Fruit fly (Drosophila melanogaster) whole organism, embryonic: Measurements from ENCODE around the gene CG31125.

ENCODE experiments used
- Asciz ChIP-seq: fragments of 200-800 bp; sonication (Bioruptor generic); optimal IDR thresholded peaks from 2 replicates; lab custom pipeline; 2017; ENCODE audit warnings: missing biosample characterization, mild to moderate bottlenecking, missing genetic modification characterization, missing genetic modification reagents
- BEAF-32 ChIP-seq: fragments of 200-800 bp; sonication (Bioruptor generic); optimal IDR thresholded peaks from 3 replicates; lab custom pipeline; 2017; ENCODE audit warnings: missing biosample characterization, missing genetic modification characterization, mild to moderate bottlenecking, moderate library complexity, missing genetic modification reagents
- Blimp-1 ChIP-seq: fragments of 200-800 bp; sonication (Bioruptor generic); optimal IDR thresholded peaks from 3 replicates; lab custom pipeline; 2018; ENCODE audit warnings: missing biosample characterization, missing genetic modification characterization, mild to moderate bottlenecking, moderate library complexity, missing genetic modification reagents
- CG11398 ChIP-seq: fragments of 200-800 bp; sonication (Bioruptor generic); optimal IDR thresholded peaks from 2 replicates; lab custom pipeline; 2016; ENCODE audit warnings: missing biosample characterization, missing genetic modification characterization
- CG1233 ChIP-seq: fragments of 200-800 bp; sonication (Bioruptor generic); optimal IDR thresholded peaks from 4 replicates; lab custom pipeline; 2018; ENCODE audit warnings: missing biosample characterization, mild to moderate bottlenecking, missing genetic modification characterization
- CG12744 ChIP-seq: fragments of 200-800 bp; sonication (Bioruptor generic); optimal IDR thresholded peaks from 2 replicates; lab custom pipeline; 2016; ENCODE audit warnings: missing biosample characterization, missing genetic modification characterization
- CG14014 ChIP-seq: fragments of 200-800 bp; sonication (Bioruptor generic); IDR thresholded peaks from 2 replicates; pipeline ENCODE4 v1.3.6; 2022; ENCODE audit warnings: missing biosample characterization, missing genetic modification characterization
- CG14667 ChIP-seq: fragments of 200-800 bp; sonication (Bioruptor generic); IDR thresholded peaks from 2 replicates; pipeline ENCODE4 v1.3.6; 2022; ENCODE audit warnings: missing biosample characterization, missing genetic modification characterization
- CG15073 ChIP-seq: fragments of 200-800 bp; sonication (Bioruptor generic); optimal IDR thresholded peaks from 2 replicates; lab custom pipeline; 2016; ENCODE audit warnings: missing biosample characterization, missing genetic modification characterization
- CG17568 ChIP-seq: fragments of 200-800 bp; sonication (Bioruptor generic); optimal IDR thresholded peaks from 2 replicates; lab custom pipeline; 2018; ENCODE audit warnings: missing biosample characterization, mild to moderate bottlenecking, missing genetic modification characterization, moderate library complexity
- CG3163 ChIP-seq: fragments of 200-800 bp; sonication (Bioruptor generic); optimal IDR thresholded peaks from 3 replicates; lab custom pipeline; 2016; ENCODE audit warnings: missing biosample characterization, missing genetic modification characterization
- CG3281 ChIP-seq: fragments of 200-800 bp; sonication (Bioruptor generic); optimal IDR thresholded peaks from 3 replicates; lab custom pipeline; 2017; ENCODE audit warnings: missing biosample characterization, mild to moderate bottlenecking, missing genetic modification characterization
- CG34376 ChIP-seq: fragments of 200-800 bp; sonication (Bioruptor generic); optimal IDR thresholded peaks from 2 replicates; lab custom pipeline; 2018; ENCODE audit warnings: missing biosample characterization, mild to moderate bottlenecking, missing genetic modification characterization
- CG4328 ChIP-seq: fragments of 200-800 bp; sonication (Bioruptor generic); optimal IDR thresholded peaks from 3 replicates; lab custom pipeline; 2017; ENCODE audit warnings: missing biosample characterization, missing genetic modification reagents, missing genetic modification characterization
- CG6791 ChIP-seq: fragments of 200-800 bp; sonication (Bioruptor generic); IDR thresholded peaks from 3 replicates; pipeline ENCODE4 v1.3.6; 2022; ENCODE audit warnings: missing biosample characterization, missing genetic modification characterization; ENCODE audit not compliant: partially characterized antibody
- CG7372 ChIP-seq: fragments of 200-800 bp; sonication (Bioruptor generic); IDR thresholded peaks from 2 replicates; pipeline ENCODE4 v1.3.6; 2022; ENCODE audit warnings: missing biosample characterization, missing genetic modification characterization
- CG7987 ChIP-seq: fragments of 200-800 bp; sonication (Bioruptor generic); optimal IDR thresholded peaks from 2 replicates; lab custom pipeline; 2018; ENCODE audit warnings: missing biosample characterization, mild to moderate bottlenecking, missing genetic modification characterization, moderate library complexity
- CG9437 ChIP-seq: fragments of 200-800 bp; sonication (Bioruptor generic); optimal IDR thresholded peaks from 2 replicates; lab custom pipeline; 2018; ENCODE audit warnings: missing biosample characterization, mild to moderate bottlenecking, missing genetic modification characterization
- CG9727 ChIP-seq: fragments of 200-800 bp; sonication (Bioruptor generic); optimal IDR thresholded peaks from 3 replicates; lab custom pipeline; 2017; ENCODE audit warnings: missing biosample characterization, mild to moderate bottlenecking, missing genetic modification characterization
- CG9932 ChIP-seq: fragments of 200-800 bp; sonication (Bioruptor generic); IDR thresholded peaks from 2 replicates; pipeline ENCODE4 v1.3.6; 2022; ENCODE audit warnings: missing biosample characterization, missing genetic modification characterization
- CrebB ChIP-seq: fragments of 200-800 bp; sonication (Bioruptor generic); optimal IDR thresholded peaks from 3 replicates; lab custom pipeline; 2018; ENCODE audit warnings: missing biosample characterization, mild to moderate bottlenecking, missing genetic modification characterization
- Deaf1 ChIP-seq: fragments of 200-800 bp; optimal IDR thresholded peaks from 3 replicates; lab custom pipeline; 2019; ENCODE audit warnings: missing biosample characterization, mild to moderate bottlenecking, missing genetic modification characterization, moderate library complexity
- ERR ChIP-seq: fragments of 200-800 bp; sonication (Bioruptor generic); optimal IDR thresholded peaks from 2 replicates; lab custom pipeline; 2016; ENCODE audit warnings: missing biosample characterization, missing genetic modification characterization
- Ets97D ChIP-seq: fragments of 200-800 bp; sonication (Bioruptor generic); optimal IDR thresholded peaks from 3 replicates; lab custom pipeline; 2016; ENCODE audit warnings: missing biosample characterization, missing genetic modification characterization
- Fer3 ChIP-seq: fragments of 200-800 bp; sonication (Bioruptor generic); optimal IDR thresholded peaks from 2 replicates; lab custom pipeline; 2018; ENCODE audit warnings: missing biosample characterization, mild to moderate bottlenecking, missing genetic modification characterization, moderate library complexity
- H15 ChIP-seq: fragments of 200-800 bp; sonication (Bioruptor generic); IDR thresholded peaks from 3 replicates; pipeline ENCODE4 v1.3.6; 2022; ENCODE audit warnings: missing biosample characterization, missing genetic modification characterization
- Kr ChIP-seq: fragments of 200-800 bp; sonication (Bioruptor generic); optimal IDR thresholded peaks from 2 replicates; lab custom pipeline; 2017; ENCODE audit warnings: missing biosample characterization, mild to moderate bottlenecking, missing genetic modification characterization
- Mad ChIP-seq: fragments of 200-800 bp; sonication (Bioruptor generic); optimal IDR thresholded peaks from 2 replicates; lab custom pipeline; 2016; ENCODE audit warnings: missing biosample characterization, missing genetic modification characterization
- Meics ChIP-seq: fragments of 200-800 bp; sonication (Bioruptor generic); optimal IDR thresholded peaks from 2 replicates; lab custom pipeline; 2017; ENCODE audit warnings: missing biosample characterization, mild to moderate bottlenecking, missing genetic modification characterization
- Oli ChIP-seq: fragments of 200-800 bp; sonication (Bioruptor generic); optimal IDR thresholded peaks from 2 replicates; lab custom pipeline; 2018; ENCODE audit warnings: missing biosample characterization, mild to moderate bottlenecking, missing genetic modification characterization, moderate library complexity
- Six4 ChIP-seq: fragments of 200-800 bp; sonication (Bioruptor generic); optimal IDR thresholded peaks from 2 replicates; lab custom pipeline; 2016; ENCODE audit warnings: missing biosample characterization, missing genetic modification characterization
- ase ChIP-seq: fragments of 200-800 bp; sonication (Bioruptor generic); IDR thresholded peaks from 3 replicates; pipeline ENCODE4 v1.3.6; 2022; ENCODE audit warnings: missing biosample characterization, missing genetic modification characterization
- cato ChIP-seq: fragments of 200-800 bp; sonication (Bioruptor generic); optimal IDR thresholded peaks from 2 replicates; lab custom pipeline; 2016; ENCODE audit warnings: missing biosample characterization, missing genetic modification characterization, borderline replicate concordance
- caup ChIP-seq: fragments of 200-800 bp; sonication (Bioruptor generic); optimal IDR thresholded peaks from 3 replicates; lab custom pipeline; 2017; ENCODE audit warnings: missing biosample characterization, mild to moderate bottlenecking, missing genetic modification characterization, moderate library complexity; ENCODE audit not compliant: severe bottlenecking
- cg ChIP-seq: fragments of 200-800 bp; sonication (Bioruptor generic); optimal IDR thresholded peaks from 3 replicates; lab custom pipeline; 2019; ENCODE audit warnings: missing biosample characterization, mild to moderate bottlenecking, missing genetic modification characterization, moderate library complexity
- crp ChIP-seq, 2 experiments: fragments of 200-800 bp; sonication (Bioruptor generic); optimal IDR thresholded peaks; 2 replicates in 1 of 2; 3 replicates in 1 of 2; lab custom pipeline; 2017; ENCODE audit warnings: missing biosample characterization in 2 of 2, missing genetic modification characterization in 2 of 2, mild to moderate bottlenecking in 1 of 2, moderate library complexity in 1 of 2
- ewg ChIP-seq: fragments of 200-800 bp; sonication (Bioruptor generic); optimal IDR thresholded peaks from 3 replicates; lab custom pipeline; 2017; ENCODE audit warnings: mild to moderate bottlenecking, missing biosample characterization, missing genetic modification reagents, missing genetic modification characterization
- fd96Cb ChIP-seq: fragments of 200-800 bp; sonication (Bioruptor generic); optimal IDR thresholded peaks from 2 replicates; lab custom pipeline; 2018; ENCODE audit warnings: missing biosample characterization, mild to moderate bottlenecking, missing genetic modification characterization, moderate library complexity
- ftz-f1 ChIP-seq: fragments of 200-800 bp; sonication (Bioruptor generic); optimal IDR thresholded peaks from 2 replicates; lab custom pipeline; 2016; ENCODE audit warnings: missing biosample characterization, missing genetic modification characterization
- gce ChIP-seq: fragments of 200-800 bp; sonication (Bioruptor generic); IDR thresholded peaks from 3 replicates; pipeline ENCODE4 v1.3.6; 2022; ENCODE audit warnings: missing biosample characterization, missing genetic modification characterization
- kay ChIP-seq: fragments of 200-800 bp; sonication (Bioruptor generic); optimal IDR thresholded peaks from 2 replicates; lab custom pipeline; 2016; ENCODE audit warnings: missing biosample characterization, missing genetic modification characterization
- knrl ChIP-seq: fragments of 200-800 bp; sonication (Bioruptor generic); IDR thresholded peaks from 3 replicates; pipeline ENCODE4 v1.3.6; 2022; ENCODE audit warnings: missing biosample characterization, missing genetic modification characterization; ENCODE audit not compliant: partially characterized antibody
- lab ChIP-seq: fragments of 200-800 bp; sonication (Bioruptor generic); optimal IDR thresholded peaks from 3 replicates; lab custom pipeline; 2017; ENCODE audit warnings: missing biosample characterization, missing genetic modification characterization, mild to moderate bottlenecking, moderate library complexity, missing genetic modification reagents
- luna ChIP-seq: fragments of 200-800 bp; sonication (Bioruptor generic); optimal IDR thresholded peaks from 2 replicates; lab custom pipeline; 2016; ENCODE audit warnings: missing biosample characterization, missing genetic modification characterization
- salm ChIP-seq: fragments of 200-800 bp; sonication (Bioruptor generic); optimal IDR thresholded peaks from 2 replicates; lab custom pipeline; 2018; ENCODE audit warnings: missing biosample characterization, mild to moderate bottlenecking, missing genetic modification characterization
- sens ChIP-seq: fragments of 200-800 bp; sonication (Bioruptor generic); peaks from one replicate; lab custom pipeline; 2016; ENCODE audit warnings: missing biosample characterization, missing genetic modification characterization
- vfl ChIP-seq: fragments of 200-800 bp; sonication (Bioruptor generic); optimal IDR thresholded peaks from 2 replicates; lab custom pipeline; 2016; ENCODE audit warnings: missing biosample characterization, missing genetic modification characterization
- wek ChIP-seq: fragments of 200-800 bp; sonication (Bioruptor generic); optimal IDR thresholded peaks from 3 replicates; lab custom pipeline; 2018; ENCODE audit warnings: missing biosample characterization, mild to moderate bottlenecking, missing genetic modification characterization, moderate library complexity
- z ChIP-seq: fragments of 200-800 bp; sonication (Bioruptor generic); IDR thresholded peaks from 3 replicates; pipeline ENCODE4 v1.3.6; 2022; ENCODE audit warnings: missing biosample characterization, missing genetic modification characterization
- zfh1 ChIP-seq: fragments of 200-800 bp; sonication (Bioruptor generic); IDR thresholded peaks from 3 replicates; pipeline ENCODE4 v1.3.6; 2022; ENCODE audit warnings: missing biosample characterization, missing genetic modification characterization
- zfh2 ChIP-seq: fragments of 200-800 bp; sonication (Bioruptor generic); optimal IDR thresholded peaks from 2 replicates; lab custom pipeline; 2016; ENCODE audit warnings: missing biosample characterization, missing genetic modification characterization

The CG31125 gene

dm6 chr3R:24626003-24626486, 28.6 kb downstream of the CG31125 start (continued):
- TF ChIP-seq zfh1 (GFP tag; lab: Robert Waterston, UW) = no peak
- no peak for TF ChIP-seq CG3163 (GFP tag; lab: Kevin White, UChicago)
- no peak for TF ChIP-seq BEAF-32 (GFP tag; lab: Kevin White, UChicago)
- no peak for TF ChIP-seq CG14667
- TF ChIP-seq Oli (tag; lab: Kevin White, UChicago) = no peak
- TF ChIP-seq CG6791 (GFP tag; lab: Robert Waterston, UW) = no peak
- TF ChIP-seq Kr (GFP tag; lab: Kevin White, UChicago) = no peak
- TF ChIP-seq Ets97D (GFP tag; lab: Kevin White, UChicago) = no peak
- peak; percentile 26 for TF ChIP-seq fd96Cb (tag; lab: Kevin White, UChicago)
- TF ChIP-seq crp (GFP tag; optimal IDR thresholded peaks at IDR 0.05; lab: Kevin White, UChicago) = no peak
- no peak for TF ChIP-seq CG9727 (GFP tag; lab: Kevin White, UChicago)
- no peak for TF ChIP-seq gce (GFP tag; lab: Robert Waterston, UW)
- no peak for TF ChIP-seq ase (GFP tag; lab: Robert Waterston, UW)
- TF ChIP-seq Six4 (GFP tag; lab: Kevin White, UChicago) = peak; percentile 6
- peak; percentile 46 for TF ChIP-seq zfh2
- no peak for TF ChIP-seq Deaf1 (tag; lab: Kevin White, UChicago)
- no peak for TF ChIP-seq z
- no peak for TF ChIP-seq H15 (GFP tag; lab: Robert Waterston, UW)
- TF ChIP-seq CG12744 (GFP tag; lab: Kevin White, UChicago) = peak; percentile 3
- no peak for TF ChIP-seq CrebB (tag; lab: Kevin White, UChicago)
- no peak for TF ChIP-seq CG1233 (GFP tag; lab: Kevin White, UChicago)
- peak; percentile 22 for TF ChIP-seq Meics (GFP tag; lab: Kevin White, UChicago)
- peak; percentile 42 for TF ChIP-seq CG3281 (GFP tag; lab: Kevin White, UChicago)
- no peak for TF ChIP-seq CG4328
- TF ChIP-seq ewg (GFP tag; lab: Kevin White, UChicago) = no peak
- TF ChIP-seq CG15073 (GFP tag; lab: Kevin White, UChicago) = no peak
- no peak for TF ChIP-seq Blimp-1 (GFP tag; lab: Kevin White, UChicago)
- TF ChIP-seq Fer3 = peak; percentile 33
- peak; percentile 61 for TF ChIP-seq lab (GFP tag; lab: Kevin White, UChicago)
- no peak for TF ChIP-seq vfl
- TF ChIP-seq CG14014 (GFP tag; lab: Robert Waterston, UW) = peak; percentile 53; the same call in 1 of the 2 replicates
- TF ChIP-seq ftz-f1 (GFP tag; lab: Kevin White, UChicago) = no peak
- TF ChIP-seq cg (GFP tag; lab: Kevin White, UChicago) = peak; percentile 53
- TF ChIP-seq sens = peak; percentile 82
- TF ChIP-seq ERR = no peak
- peak; percentile 12 for TF ChIP-seq CG7987 (GFP tag; lab: Kevin White, UChicago)
- no peak for TF ChIP-seq CG34376 (GFP tag; lab: Kevin White, UChicago)
- TF ChIP-seq CG17568 (GFP tag; lab: Kevin White, UChicago) = no peak
- no peak for TF ChIP-seq CG9932 (GFP tag; lab: Robert Waterston, UW)
- no peak for TF ChIP-seq Mad
- TF ChIP-seq luna (GFP tag; lab: Kevin White, UChicago) = no peak
- TF ChIP-seq salm = no peak
- TF ChIP-seq knrl = no peak
- no peak for TF ChIP-seq cato (GFP tag; lab: Kevin White, UChicago)
- no peak for TF ChIP-seq kay (GFP tag; lab: Kevin White, UChicago)
- no peak for TF ChIP-seq CG7372 (GFP tag; lab: Robert Waterston, UW)
- no peak for TF ChIP-seq wek (GFP tag; lab: Kevin White, UChicago)
- TF ChIP-seq CG11398 = no peak
- TF ChIP-seq caup (GFP tag; lab: Kevin White, UChicago) = peak; percentile 0
- no peak for TF ChIP-seq Asciz
- peak; percentile 45 for TF ChIP-seq CG9437 (GFP tag; lab: Kevin White, UChicago)
